Fruit fly (Drosophila melanogaster): ENCODE results near the gene CG17261.

Gene CG17261

DNA sequence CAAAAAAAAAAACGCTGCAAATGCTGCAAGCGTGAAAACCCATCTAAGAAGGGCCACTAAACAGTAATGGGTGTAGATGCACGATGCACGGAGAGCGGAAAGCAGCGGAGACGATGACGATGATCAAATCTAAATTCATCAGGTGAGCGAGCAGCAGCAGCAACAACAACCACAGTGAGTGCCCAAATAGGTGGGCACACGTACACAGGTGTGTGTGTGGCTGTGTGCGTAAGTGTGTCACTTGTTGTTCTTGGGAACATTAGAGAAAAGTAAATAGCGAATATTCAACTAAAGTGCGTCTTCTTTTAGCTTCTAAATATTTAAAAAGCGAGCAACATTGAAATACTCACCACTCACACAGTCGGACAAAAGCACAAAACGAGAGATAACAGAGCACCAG, 49.1 kb upstream of the CG17261 start (continued):
- TF ChIP-seq Trl (optimal IDR thresholded peaks at IDR 0.05) (peak in 1 of 2 experiments; percentile 24), Trl (GFP tag; optimal IDR thresholded peaks at IDR 0.05) (no peak), zen (tag; optimal IDR thresholded peaks at IDR 0.05) (no peak), Gsc (GFP tag; IDR thresholded peaks at IDR 0.05) (no peak), kah (GFP tag; optimal IDR thresholded peaks at IDR 0.05) (peak; percentile 36), CG12299 (tag; optimal IDR thresholded peaks at IDR 0.05) (no peak), CG11247 (GFP tag; IDR thresholded peaks at IDR 0.05) (no peak), chinmo (GFP tag; IDR thresholded peaks at IDR 0.05; ENCODE audit: partially characterized antibody) (peak; percentile 14; the same call in 1 of the 4 replicates), sug (tag; optimal IDR thresholded peaks at IDR 0.05) (peak; percentile 13), CG2199 (GFP tag; IDR thresholded peaks at IDR 0.05) (no peak), Aef1 (GFP tag; IDR thresholded peaks at IDR 0.05) (0 out of 3 replicates have a peak, but pooled peaks have one; percentile 29), CG10543 (GFP tag; optimal IDR thresholded peaks at IDR 0.05) (peak; percentile 66), CG10431 (GFP tag; optimal IDR thresholded peaks at IDR 0.05) (no peak), Sox102F (GFP tag; optimal IDR thresholded peaks at IDR 0.05) (no peak), CG10147 (GFP tag; optimal IDR thresholded peaks at IDR 0.05) (no peak), BEAF-32 (GFP tag; optimal IDR thresholded peaks at IDR 0.05) (no peak), CG4617 (GFP tag; optimal IDR thresholded peaks at IDR 0.05; ENCODE audit: borderline replicate concordance) (no peak), CG4328 (GFP tag; optimal IDR thresholded peaks at IDR 0.05) (peak; percentile 8), CG34422 (GFP tag; IDR thresholded peaks at IDR 0.05) (peak; percentile 35; the same call in 1 of the 3 replicates), Ravus (GFP tag; IDR thresholded peaks at IDR 0.05) (no peak), cg (GFP tag; optimal IDR thresholded peaks at IDR 0.05) (peak; percentile 82), Dp (GFP tag; optimal IDR thresholded peaks at IDR 0.05) (no peak), CG4360 (GFP tag; IDR thresholded peaks at IDR 0.05) (peak; percentile 93)

DNA sequence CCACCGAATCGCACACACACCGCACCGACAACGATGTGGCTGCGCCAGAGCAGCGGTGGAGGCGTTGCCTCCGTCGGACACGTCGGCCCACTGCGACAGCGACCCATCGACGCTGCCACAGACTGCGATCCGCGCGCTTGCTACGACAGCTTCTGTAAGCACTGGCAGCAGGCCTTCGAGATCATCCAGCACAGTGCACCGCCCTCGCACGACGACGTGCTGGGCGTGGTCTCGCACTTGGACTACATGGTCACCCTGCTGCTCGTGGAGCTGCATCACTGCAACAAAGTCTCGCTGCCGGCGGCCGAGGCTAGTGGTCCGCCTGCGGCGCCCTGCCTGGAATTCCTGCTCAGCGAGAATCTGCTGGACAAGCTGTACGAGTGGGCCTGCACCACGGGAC, 48.6 kb upstream of the CG17261 start:
- TF ChIP-seq CG7357 (GFP tag; IDR thresholded peaks at IDR 0.05) (0 out of 3 replicates have a peak, but pooled peaks have one; percentile 15), CG8478 (optimal IDR thresholded peaks at IDR 0.05) (peak; percentile 82), Awh (GFP tag; IDR thresholded peaks at IDR 0.05) (peak; percentile 52; the same call in 1 of the 2 replicates), Med (GFP tag) (peak; percentile 44), unpg (GFP tag; optimal IDR thresholded peaks at IDR 0.05) (no peak), chn (GFP tag; optimal IDR thresholded peaks at IDR 0.05) (no peak), Dbx (GFP tag; IDR thresholded peaks at IDR 0.05) (peak; percentile 22; the same call in 1 of the 3 replicates), toy (GFP tag; IDR thresholded peaks at IDR 0.05) (0 out of 2 replicates have a peak, but pooled peaks have one; percentile 20), CG11093 (GFP tag; IDR thresholded peaks at IDR 0.05) (0 out of 3 replicates have a peak, but pooled peaks have one; percentile 21), unc-4 (GFP tag; IDR thresholded peaks at IDR 0.05; ENCODE audit: partially characterized antibody) (no peak)

DNA sequence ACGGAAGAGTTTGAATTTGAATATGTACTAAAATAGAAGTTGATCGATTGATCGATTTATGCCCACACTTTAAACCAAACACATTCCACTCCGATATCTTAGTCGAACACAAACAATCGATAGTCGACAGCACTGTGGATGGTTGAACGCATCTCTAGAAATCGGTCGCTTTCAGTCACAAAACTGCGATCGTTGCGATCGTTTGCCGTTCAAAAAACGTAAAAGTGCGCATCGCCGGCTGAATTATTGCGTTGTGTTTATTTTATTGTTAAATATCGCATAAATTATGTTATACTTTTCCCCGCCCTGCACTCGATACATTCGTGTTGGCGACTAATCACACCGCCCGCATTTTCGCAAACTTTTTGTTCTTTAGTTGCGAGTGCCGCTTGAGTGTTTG, 43.2 kb upstream of the CG17261 start, which contains the start of gene Ccdc85:
Gene Ccdc85 (plus strand): TSS at position 174 of the 400 bp plus-strand sequence.
- TF ChIP-seq Side (GFP tag; optimal IDR thresholded peaks at IDR 0.05) (peak; percentile 19), CG8924 (tag; optimal IDR thresholded peaks at IDR 0.05) (peak; percentile 51), nerfin-2 (GFP tag; IDR thresholded peaks at IDR 0.05; ENCODE audit: partially characterized antibody) (peak; percentile 99), CG12769 (tag; optimal IDR thresholded peaks at IDR 0.05) (no peak), ash1 (GFP tag; optimal IDR thresholded peaks at IDR 0.05) (no peak), CG10959 (GFP tag; IDR thresholded peaks at IDR 0.05) (no peak), CG9215 (GFP tag; IDR thresholded peaks at IDR 0.05) (no peak), tap (tag; optimal IDR thresholded peaks at IDR 0.05) (no peak), Mes4 (GFP tag; optimal IDR thresholded peaks at IDR 0.05) (peak; percentile 4), vvl (GFP tag; IDR thresholded peaks at IDR 0.05) (peak; percentile 70), CG10979 (tag; optimal IDR thresholded peaks at IDR 0.05) (peak; percentile 32), btn (GFP tag; optimal IDR thresholded peaks at IDR 0.05) (no peak), Dp (GFP tag; optimal IDR thresholded peaks at IDR 0.05) (peak; percentile 67), Opbp (GFP tag; IDR thresholded peaks at IDR 0.05; ENCODE audit: partially characterized antibody) (peak; percentile 96), zen (tag; optimal IDR thresholded peaks at IDR 0.05) (no peak), CG13624 (GFP tag; optimal IDR thresholded peaks at IDR 0.05) (peak; percentile 55), lab (GFP tag; optimal IDR thresholded peaks at IDR 0.05) (no peak), Ravus (GFP tag; IDR thresholded peaks at IDR 0.05) (no peak), Dll (GFP tag; IDR thresholded peaks at IDR 0.05; ENCODE audit: partially characterized antibody) (peak; percentile 93), otp (GFP tag; IDR thresholded peaks at IDR 0.05) (no peak)
